Worm (Caenorhabditis elegans) whole organism, L4/young adult: ENCODE measurements around the gene irld-50.

ENCODE experiments used
- W03F9.2 ChIP-seq: fragments of 150-350 bp; optimal IDR thresholded peaks from 2 replicates; lab custom pipeline; 2014; ENCODE audit warnings: missing biosample characterization, missing genetic modification characterization
- dao-5 ChIP-seq: sonication (generic microtip); optimal IDR thresholded peaks from 2 replicates; lab custom pipeline; 2016; ENCODE audit warnings: missing genotype, missing genetic modification characterization, moderate library complexity, missing compliant biosample characterization

DNA sequence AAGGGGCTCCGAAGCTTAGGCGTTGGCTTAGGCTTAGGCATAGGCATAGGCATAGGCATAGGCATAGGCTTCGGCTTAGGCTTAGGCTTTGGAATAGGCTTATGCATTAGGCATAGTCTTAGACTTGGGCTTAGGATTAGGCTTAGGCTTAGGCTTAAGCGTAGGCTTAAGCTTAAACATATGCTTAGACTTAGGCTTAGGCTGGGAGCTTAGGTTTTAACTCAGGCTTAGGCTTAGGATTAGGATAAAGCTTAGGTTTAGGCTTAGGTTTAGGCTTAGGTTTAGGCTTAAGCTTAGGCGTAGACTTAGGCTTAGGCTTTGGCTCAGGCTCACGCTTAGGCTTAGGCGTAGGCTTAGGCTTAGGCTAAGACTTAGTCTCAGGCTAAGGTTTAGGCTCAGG lies 46.2 kb upstream of the irld-50 start:
- TF ChIP-seq W03F9.2 (no peak), dao-5 (tag; lab: Kevin White, UChicago) (no peak)
